Worm (Caenorhabditis elegans) whole organism, young adult: ENCODE measurements around the gene R08A2.2.

ENCODE experiments used
- B0336.3 ChIP-seq: fragments of 200-800 bp; sonication (Bioruptor generic); IDR thresholded peaks from 2 replicates; pipeline ENCODE4 v1.3.6; 2022; ENCODE audit warnings: missing genetic modification characterization, missing compliant biosample characterization
- C06A6.2 ChIP-seq: fragments of 200-800 bp; sonication (Bioruptor generic); conservative IDR thresholded peaks from 2 replicates; pipeline ENCODE4 v1.3.6; 2022; ENCODE audit warnings: missing genetic modification characterization, missing compliant biosample characterization
- F22D6.2 ChIP-seq: sonication (generic microtip); optimal IDR thresholded peaks from 2 replicates; lab custom pipeline; 2016; ENCODE audit warnings: mild to moderate bottlenecking, missing genetic modification characterization, missing compliant biosample characterization
- F23B12.7 ChIP-seq: sonication (generic microtip); optimal IDR thresholded peaks from 2 replicates; lab custom pipeline; 2017; ENCODE audit warnings: missing genetic modification characterization, mild to moderate bottlenecking, missing compliant biosample characterization, antibody characterized with exemption, moderate library complexity; ENCODE audit not compliant: insufficient read depth
- F55B11.4 ChIP-seq: sonication (generic microtip); optimal IDR thresholded peaks from 2 replicates; lab custom pipeline; 2016; ENCODE audit warnings: missing compliant biosample characterization, missing genetic modification characterization, borderline replicate concordance; ENCODE audit not compliant: insufficient read depth
- K11D2.4 ChIP-seq: fragments of 200-800 bp; sonication (Bioruptor generic); IDR thresholded peaks from 2 replicates; pipeline ENCODE4 v1.3.6; 2022; ENCODE audit warnings: missing genetic modification reagents, missing genetic modification characterization, missing compliant biosample characterization
- K12H6.12 ChIP-seq: fragments of 200-800 bp; sonication (Bioruptor generic); optimal IDR thresholded peaks from 2 replicates; lab custom pipeline; 2018; ENCODE audit warnings: mild to moderate bottlenecking, missing genetic modification characterization, missing compliant biosample characterization
- Y56A3A.18 ChIP-seq: fragments of 200-800 bp; sonication (Bioruptor generic); IDR thresholded peaks from 2 replicates; pipeline ENCODE4 v1.3.6; 2022; ENCODE audit warnings: missing genetic modification reagents, missing genetic modification characterization, missing compliant biosample characterization
- Y95B8A.8 ChIP-seq: fragments of 200-800 bp; sonication (Bioruptor generic); IDR thresholded peaks from 2 replicates; pipeline ENCODE4 v1.3.6; 2022; ENCODE audit warnings: missing genetic modification reagents, missing genetic modification characterization, missing compliant biosample characterization
- attf-5 ChIP-seq: fragments of 200-800 bp; sonication (Bioruptor generic); optimal IDR thresholded peaks from 2 replicates; lab custom pipeline; 2018; ENCODE audit warnings: mild to moderate bottlenecking, missing genetic modification characterization, missing compliant biosample characterization
- egrh-3 ChIP-seq: fragments of 200-800 bp; sonication (Bioruptor generic); IDR thresholded peaks from 2 replicates; pipeline ENCODE4 v1.3.6; 2022; ENCODE audit warnings: missing genetic modification reagents, missing genetic modification characterization, missing compliant biosample characterization
- ets-4 ChIP-seq: fragments of 200-800 bp; sonication (Bioruptor generic); optimal IDR thresholded peaks from 2 replicates; lab custom pipeline; 2018; ENCODE audit warnings: mild to moderate bottlenecking, missing genetic modification characterization, missing compliant biosample characterization
- gei-17 ChIP-seq: fragments of 200-800 bp; sonication (Bioruptor generic); optimal IDR thresholded peaks from 2 replicates; lab custom pipeline; 2018; ENCODE audit warnings: mild to moderate bottlenecking, missing genetic modification characterization, missing compliant biosample characterization
- him-1 ChIP-seq: sonication (generic microtip); optimal IDR thresholded peaks from 2 replicates; lab custom pipeline; 2016; ENCODE audit warnings: missing genotype, missing genetic modification reagents, missing genetic modification characterization, missing compliant biosample characterization
- hlh-26 ChIP-seq: fragments of 200-800 bp; sonication (Bioruptor generic); conservative IDR thresholded peaks from 2 replicates; pipeline ENCODE4 v1.3.6; 2022; ENCODE audit warnings: missing genetic modification reagents, missing genetic modification characterization, missing compliant biosample characterization
- let-607 ChIP-seq, 2 experiments: fragments of 200-800 bp in 1 of 2; sonication (Bioruptor generic) in 1 of 2; sonication (generic microtip) in 1 of 2; optimal IDR thresholded peaks; 2 replicates each; lab custom pipeline; 2016 to 2018; ENCODE audit warnings: mild to moderate bottlenecking in 2 of 2, missing compliant biosample characterization in 2 of 2, missing genetic modification characterization in 2 of 2, moderate library complexity in 2 of 2, missing genotype in 1 of 2
- lin-40 ChIP-seq: sonication (generic microtip); optimal IDR thresholded peaks from 2 replicates; lab custom pipeline; 2016; ENCODE audit warnings: missing genetic modification characterization, mild to moderate bottlenecking, missing compliant biosample characterization, missing genotype, missing genetic modification reagents
- lir-1 ChIP-seq: fragments of 200-800 bp; sonication (Bioruptor generic); conservative IDR thresholded peaks from 2 replicates; pipeline ENCODE4 v1.3.6; 2022; ENCODE audit warnings: missing genetic modification reagents, missing genetic modification characterization, missing compliant biosample characterization
- madf-6 ChIP-seq: fragments of 200-800 bp; sonication (Bioruptor generic); IDR thresholded peaks from 2 replicates; pipeline ENCODE4 v1.3.6; 2022; ENCODE audit warnings: missing genetic modification reagents, missing genetic modification characterization, missing compliant biosample characterization
- mcd-1 ChIP-seq: fragments of 200-800 bp; sonication (Bioruptor generic); IDR thresholded peaks from 2 replicates; pipeline ENCODE4 v1.3.6; 2022; ENCODE audit warnings: missing genetic modification reagents, missing genetic modification characterization, missing compliant biosample characterization
- mel-28 ChIP-seq: sonication (generic microtip); optimal IDR thresholded peaks from 2 replicates; lab custom pipeline; 2016; ENCODE audit warnings: borderline replicate concordance, mild to moderate bottlenecking, missing genetic modification characterization, missing compliant biosample characterization
- mes-4 ChIP-seq: sonication (generic microtip); optimal IDR thresholded peaks from 2 replicates; lab custom pipeline; 2016; ENCODE audit warnings: missing genotype, missing genetic modification characterization, missing compliant biosample characterization
- nhr-90 ChIP-seq: sonication (generic microtip); optimal IDR thresholded peaks from 2 replicates; lab custom pipeline; 2016; ENCODE audit warnings: missing genotype, mild to moderate bottlenecking, missing genetic modification characterization, missing compliant biosample characterization
- pbrm-1 ChIP-seq: fragments of 200-800 bp; sonication (Bioruptor generic); IDR thresholded peaks from 2 replicates; pipeline ENCODE4 v1.3.6; 2022; ENCODE audit warnings: missing genetic modification reagents, missing genetic modification characterization, missing compliant biosample characterization
- pha-4 ChIP-seq: fragments of 150-350 bp; sonication (generic microtip); optimal IDR thresholded peaks from 2 replicates; lab custom pipeline; 2014; ENCODE audit warnings: missing biosample characterization, missing genetic modification reagents, missing genetic modification characterization
- rcor-1 ChIP-seq: fragments of 200-800 bp; sonication (Bioruptor generic); IDR thresholded peaks from 2 replicates; pipeline ENCODE4 v1.3.6; 2022; ENCODE audit warnings: missing genetic modification reagents, missing genetic modification characterization, missing compliant biosample characterization
- snpc-3.4 ChIP-seq: sonication (generic microtip); optimal IDR thresholded peaks from 2 replicates; lab custom pipeline; 2017; ENCODE audit warnings: missing genetic modification characterization, mild to moderate bottlenecking, missing compliant biosample characterization, antibody characterized with exemption, moderate library complexity, missing genotype, missing genetic modification reagents
- tbp1 ChIP-seq: fragments of 200-800 bp; sonication (Bioruptor generic); optimal IDR thresholded peaks from 2 replicates; lab custom pipeline; 2018; ENCODE audit warnings: mild to moderate bottlenecking, missing genetic modification characterization, missing compliant biosample characterization
- unc-62 ChIP-seq: fragments of 150-350 bp; optimal IDR thresholded peaks from 2 replicates; lab custom pipeline; 2014; ENCODE audit warnings: missing biosample characterization, missing genetic modification reagents, missing genetic modification characterization
- zfh-2 ChIP-seq: fragments of 200-800 bp; sonication (Bioruptor generic); conservative IDR thresholded peaks from 2 replicates; pipeline ENCODE4 v1.3.6; 2022; ENCODE audit warnings: missing genetic modification reagents, missing genetic modification characterization, missing compliant biosample characterization
- zim-3 ChIP-seq: sonication (generic microtip); optimal IDR thresholded peaks from 2 replicates; lab custom pipeline; 2017; ENCODE audit warnings: mild to moderate bottlenecking, missing genetic modification characterization, moderate library complexity, missing compliant biosample characterization
- ztf-26 ChIP-seq: sonication (generic microtip); optimal IDR thresholded peaks from 2 replicates; lab custom pipeline; 2017; ENCODE audit warnings: missing genetic modification characterization, missing compliant biosample characterization
- ztf-3 ChIP-seq: fragments of 200-800 bp; sonication (Bioruptor generic); optimal IDR thresholded peaks from 2 replicates; lab custom pipeline; 2018; ENCODE audit warnings: mild to moderate bottlenecking, missing genetic modification characterization, missing compliant biosample characterization

R08A2.2 gene

ce11 chrV:14715608-14716007 is at the start of gene R08A2.2:
TSS of gene R08A2.2 (minus strand) at chrV:14715708.
- TF ChIP-seq attf-5 (no peak), lin-40 (no peak), zfh-2 (GFP tag; lab: Robert Waterston, UW) (no peak), hlh-26 (GFP tag; lab: Robert Waterston, UW) (no peak), egrh-3 (GFP tag; lab: Robert Waterston, UW) (no peak), K11D2.4 (GFP tag; lab: Robert Waterston, UW) (no peak), ztf-3 (GFP tag; lab: Kevin White, UChicago) (no peak), F22D6.2 (tag; lab: Kevin White, UChicago) (no peak), F55B11.4 (tag; lab: Kevin White, UChicago) (no peak), let-607 (tag; optimal IDR thresholded peaks at IDR 0.05; lab: Kevin White, UChicago) (no peak), Y56A3A.18 (no peak), mes-4 (tag; lab: Kevin White, UChicago) (no peak), mel-28 (tag; lab: Kevin White, UChicago) (no peak), F23B12.7 (tag; lab: Kevin White, UChicago) (no peak), mcd-1 (GFP tag; lab: Robert Waterston, UW) (no peak), pha-4 (tag; lab: Kevin White, UChicago) (no peak), gei-17 (GFP tag; lab: Kevin White, UChicago) (no peak)

DNA sequence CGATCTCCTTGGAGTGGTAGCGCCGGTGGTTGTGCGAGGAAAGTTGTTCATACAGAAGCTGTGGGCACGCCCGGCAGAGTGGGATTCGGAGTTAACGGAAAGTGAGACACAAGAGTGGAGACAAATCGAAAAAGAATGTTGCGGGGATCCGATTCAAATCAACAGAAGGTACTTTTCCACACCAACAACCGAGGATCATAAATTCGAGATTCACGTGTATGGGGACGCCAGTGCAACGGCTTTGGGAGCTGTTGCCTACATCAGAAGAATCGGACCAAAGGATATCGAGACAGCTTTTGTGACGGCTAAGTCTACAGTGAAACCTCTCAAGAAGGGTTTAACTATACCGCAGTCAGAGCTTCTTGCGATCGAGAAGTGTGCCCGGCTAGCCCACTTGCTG is 48.1 kb upstream of the R08A2.2 start:
- no peak for TF ChIP-seq Y95B8A.8
- TF ChIP-seq zfh-2 (GFP tag; lab: Robert Waterston, UW), result no peak

ce11 chrV:14762563-14762962 is 47.1 kb upstream of the R08A2.2 start:
- no peak for TF ChIP-seq pbrm-1
- no peak for TF ChIP-seq rcor-1 (GFP tag; lab: Robert Waterston, UW)
- TF ChIP-seq snpc-3.4 (tag; lab: Kevin White, UChicago), result no peak
- no peak for TF ChIP-seq B0336.3 (GFP tag; lab: Robert Waterston, UW)
- no peak for TF ChIP-seq C06A6.2 (GFP tag; lab: Robert Waterston, UW)
- TF ChIP-seq tbp1 (GFP tag; lab: Kevin White, UChicago), result no peak
- TF ChIP-seq nhr-90, result no peak
- TF ChIP-seq Y56A3A.18, result no peak
- TF ChIP-seq zim-3, result no peak
- TF ChIP-seq madf-6 (GFP tag; lab: Robert Waterston, UW), result no peak
- TF ChIP-seq unc-62, result no peak
- no peak for TF ChIP-seq lir-1 (GFP tag; lab: Robert Waterston, UW)
- TF ChIP-seq ztf-26 (tag; lab: Kevin White, UChicago), result no peak
- TF ChIP-seq ets-4 (GFP tag; lab: Kevin White, UChicago), result no peak
- TF ChIP-seq K12H6.12 (tag; lab: Kevin White, UChicago), result no peak
- no peak for TF ChIP-seq him-1 (tag; lab: Kevin White, UChicago)

DNA sequence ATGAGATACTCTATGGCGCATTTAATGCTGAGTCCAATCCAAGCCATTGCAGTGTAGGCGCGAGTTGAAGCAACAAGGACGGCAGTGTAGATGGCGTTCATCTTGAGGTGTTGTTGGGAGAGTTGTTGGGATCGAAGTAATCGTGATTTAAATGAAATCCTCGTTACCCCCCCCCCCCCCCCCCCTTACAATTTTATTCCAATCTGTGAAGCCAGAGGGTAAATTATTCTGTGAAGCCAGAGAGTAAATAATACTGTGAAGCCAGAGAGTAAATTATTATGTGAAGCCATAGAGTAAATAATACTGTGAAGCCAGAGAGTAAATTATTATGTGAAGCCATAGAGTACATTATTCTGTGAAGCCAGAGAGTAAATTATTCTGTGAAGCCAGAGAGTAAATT is 34.8 kb upstream of the R08A2.2 start, which contains the start of gene nspa-10:
Gene nspa-10 (minus strand): TSS at position 101 of the 400 bp plus-strand sequence.
- TF ChIP-seq egrh-3 (GFP tag; lab: Robert Waterston, UW), result peak; percentile 17; the same call in 1 of the 2 replicates
